Fruit fly (Drosophila melanogaster) Kc167 (cell line): ENCODE data around the gene CG43235.

ENCODE experiments used
- Sin3A ChIP-seq: fragments of >200 bp; optimal IDR thresholded peaks from 2 replicates; lab custom pipeline; 2018; ENCODE audit warnings: missing external identifiers
- insv ChIP-seq: fragments of >200 bp; optimal IDR thresholded peaks from 3 replicates; lab custom pipeline; 2018; ENCODE audit warnings: missing external identifiers
- psq ChIP-seq: fragments of >200 bp; optimal IDR thresholded peaks from 2 replicates; lab custom pipeline; 2017; ENCODE audit warnings: missing external identifiers
- ttk ChIP-seq: sonication (Bioruptor generic); optimal IDR thresholded peaks from 2 replicates; lab custom pipeline; 2017; ENCODE audit warnings: missing external identifiers

DNA sequence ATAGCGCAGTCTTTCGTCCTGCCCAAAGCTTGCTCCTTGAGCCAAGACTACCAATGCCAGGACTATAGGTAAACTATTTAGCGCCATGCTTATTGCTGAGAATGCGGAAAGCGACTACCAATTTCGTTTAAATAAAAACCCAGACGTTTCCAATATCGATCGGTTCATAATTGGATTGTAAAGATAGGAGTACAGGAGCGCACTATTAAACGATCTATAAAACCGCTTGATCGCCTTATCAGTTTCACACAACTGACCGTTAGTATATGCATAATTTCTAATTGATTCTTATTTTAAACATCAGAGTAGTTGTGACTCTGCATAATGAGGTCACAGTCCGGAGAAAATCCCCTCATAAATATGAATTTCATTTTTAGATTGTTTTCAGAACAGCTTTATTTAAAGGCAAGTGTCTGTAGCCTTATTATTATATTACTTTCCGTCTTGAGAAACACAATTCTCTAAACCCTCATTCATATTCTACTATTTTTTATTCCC, at the start of gene CG43235, which contains the start of gene CG7025:
- TF ChIP-seq ttk (lab: Kevin White, UChicago) (no peak), Sin3A (lab: Kevin White, UChicago) (no peak), psq (lab: Kevin White, UChicago) (no peak), insv (lab: Kevin White, UChicago) (no peak)
